Fruit fly (Drosophila melanogaster) Kc167 (cell line): ENCODE results near the gene clumsy.

Experiments used
- Myc ChIP-seq: fragments of >200 bp; optimal IDR thresholded peaks from 2 replicates; lab custom pipeline; 2017; ENCODE audit warnings: missing external identifiers
- psq ChIP-seq: fragments of >200 bp; optimal IDR thresholded peaks from 2 replicates; lab custom pipeline; 2017; ENCODE audit warnings: missing external identifiers

dm6 chr2L:21214961-21215362, 8.7 kb downstream of the clumsy start:
- TF ChIP-seq psq (no peak), Myc (no peak)
